Worm (Caenorhabditis elegans) whole organism, young adult: ENCODE results near the gene F14H3.5.

Experiments used
- B0336.3 ChIP-seq: fragments of 200-800 bp; sonication (Bioruptor generic); IDR thresholded peaks from 2 replicates; pipeline ENCODE4 v1.3.6; 2022; ENCODE audit warnings: missing genetic modification characterization, missing compliant biosample characterization
- F22D6.2 ChIP-seq: sonication (generic microtip); optimal IDR thresholded peaks from 2 replicates; lab custom pipeline; 2016; ENCODE audit warnings: mild to moderate bottlenecking, missing genetic modification characterization, missing compliant biosample characterization
- F37B4.10 ChIP-seq: fragments of 200-800 bp; sonication (Bioruptor generic); IDR thresholded peaks from 2 replicates; pipeline ENCODE4 v1.3.6; 2022; ENCODE audit warnings: missing genetic modification characterization, missing compliant biosample characterization
- F39B2.1 ChIP-seq: fragments of 200-800 bp; sonication (Bioruptor generic); IDR thresholded peaks from 2 replicates; pipeline ENCODE4 v1.3.6; 2022; ENCODE audit warnings: missing genetic modification reagents, missing genetic modification characterization, missing compliant biosample characterization
- Y53F4B.3 ChIP-seq: fragments of 200-800 bp; sonication (Bioruptor generic); IDR thresholded peaks from 2 replicates; pipeline ENCODE4 v1.3.6; 2022; ENCODE audit warnings: missing genetic modification reagents, missing genetic modification characterization, missing compliant biosample characterization
- akir-1 ChIP-seq: fragments of 200-800 bp; sonication (Bioruptor generic); optimal IDR thresholded peaks from 2 replicates; lab custom pipeline; 2018; ENCODE audit warnings: mild to moderate bottlenecking, missing genetic modification characterization, moderate library complexity, missing compliant biosample characterization
- ama-1 ChIP-seq, 3 experiments: fragments of 150-350 bp in 1 of 3; sonication (generic microtip) in 2 of 3; optimal IDR thresholded peaks; 2 replicates each; lab custom pipeline; 2014 to 2018; ENCODE audit warnings: missing biosample characterization in 2 of 3, missing genetic modification characterization in 2 of 3, missing genetic modification reagents in 2 of 3
- aptf-2 ChIP-seq: fragments of 200-800 bp; sonication (Bioruptor generic); conservative IDR thresholded peaks from 2 replicates; pipeline ENCODE4 v1.3.6; 2022; ENCODE audit warnings: missing genetic modification reagents, missing genetic modification characterization, missing compliant biosample characterization
- aptf-3 ChIP-seq: fragments of 200-800 bp; sonication (Bioruptor generic); IDR thresholded peaks from 2 replicates; pipeline ENCODE4 v1.3.6; 2022; ENCODE audit warnings: missing genetic modification characterization, missing compliant biosample characterization
- atf-7 ChIP-seq: sonication (generic microtip); optimal IDR thresholded peaks from 2 replicates; lab custom pipeline; 2017; ENCODE audit warnings: mild to moderate bottlenecking, missing genetic modification characterization, missing compliant biosample characterization
- bed-1 ChIP-seq: fragments of 200-800 bp; sonication (Bioruptor generic); IDR thresholded peaks from 2 replicates; pipeline ENCODE4 v1.3.6; 2022; ENCODE audit warnings: missing genetic modification reagents, missing genetic modification characterization, missing compliant biosample characterization
- cebp-2 ChIP-seq: fragments of 200-800 bp; sonication (Bioruptor generic); IDR thresholded peaks from 2 replicates; pipeline ENCODE4 v1.3.6; 2022; ENCODE audit warnings: missing genetic modification characterization, missing compliant biosample characterization
- ceh-79 ChIP-seq: sonication (generic microtip); optimal IDR thresholded peaks from 2 replicates; lab custom pipeline; 2017; ENCODE audit warnings: mild to moderate bottlenecking, missing genetic modification characterization, missing compliant biosample characterization
- die-1 ChIP-seq: sonication (generic microtip); optimal IDR thresholded peaks from 2 replicates; lab custom pipeline; 2016; ENCODE audit warnings: missing genotype, mild to moderate bottlenecking, missing genetic modification characterization, missing compliant biosample characterization
- dox-1 ChIP-seq: fragments of 200-800 bp; sonication (Bioruptor generic); IDR thresholded peaks from 2 replicates; pipeline ENCODE4 v1.3.6; 2022; ENCODE audit warnings: missing genetic modification reagents, missing genetic modification characterization, missing compliant biosample characterization
- egl-18 ChIP-seq: fragments of 200-800 bp; sonication (Bioruptor generic); IDR thresholded peaks from 2 replicates; pipeline ENCODE4 v1.3.6; 2022; ENCODE audit warnings: missing genetic modification reagents, missing genetic modification characterization, missing compliant biosample characterization
- egrh-3 ChIP-seq: fragments of 200-800 bp; sonication (Bioruptor generic); IDR thresholded peaks from 2 replicates; pipeline ENCODE4 v1.3.6; 2022; ENCODE audit warnings: missing genetic modification reagents, missing genetic modification characterization, missing compliant biosample characterization
- gei-17 ChIP-seq: fragments of 200-800 bp; sonication (Bioruptor generic); optimal IDR thresholded peaks from 2 replicates; lab custom pipeline; 2018; ENCODE audit warnings: mild to moderate bottlenecking, missing genetic modification characterization, missing compliant biosample characterization
- hmg-20 ChIP-seq: fragments of 200-800 bp; sonication (Bioruptor generic); IDR thresholded peaks from 2 replicates; pipeline ENCODE4 v1.3.6; 2022; ENCODE audit warnings: missing genetic modification reagents, missing genetic modification characterization, missing compliant biosample characterization
- hrde-1 ChIP-seq: sonication (generic microtip); optimal IDR thresholded peaks from 2 replicates; lab custom pipeline; 2016; ENCODE audit warnings: missing genetic modification characterization, mild to moderate bottlenecking, missing compliant biosample characterization, moderate library complexity, missing genotype, missing genetic modification reagents, borderline replicate concordance
- let-607 ChIP-seq, 2 experiments: fragments of 200-800 bp in 1 of 2; sonication (Bioruptor generic) in 1 of 2; sonication (generic microtip) in 1 of 2; optimal IDR thresholded peaks; 2 replicates each; lab custom pipeline; 2016 to 2018; ENCODE audit warnings: mild to moderate bottlenecking in 2 of 2, missing compliant biosample characterization in 2 of 2, missing genetic modification characterization in 2 of 2, moderate library complexity in 2 of 2, missing genotype in 1 of 2
- lin-26 ChIP-seq: fragments of 200-800 bp; sonication (Bioruptor generic); IDR thresholded peaks from 2 replicates; pipeline ENCODE4 v1.3.6; 2022; ENCODE audit warnings: missing genetic modification reagents, missing genetic modification characterization, missing compliant biosample characterization
- lin-35 ChIP-seq, 3 experiments: fragments of 150-350 bp in 2 of 3; sonication (generic microtip) in 1 of 3; optimal IDR thresholded peaks; 2 replicates each; lab custom pipeline; 2014 to 2018; ENCODE audit warnings: missing biosample characterization in 3 of 3, missing genetic modification characterization in 3 of 3, missing genetic modification reagents in 3 of 3
- lin-40 ChIP-seq: sonication (generic microtip); optimal IDR thresholded peaks from 2 replicates; lab custom pipeline; 2016; ENCODE audit warnings: missing genetic modification characterization, mild to moderate bottlenecking, missing compliant biosample characterization, missing genotype, missing genetic modification reagents
- lin-54 ChIP-seq: fragments of 200-800 bp; sonication (Bioruptor generic); optimal IDR thresholded peaks from 2 replicates; lab custom pipeline; 2018; ENCODE audit warnings: mild to moderate bottlenecking, missing genetic modification characterization, missing compliant biosample characterization
- lir-1 ChIP-seq: fragments of 200-800 bp; sonication (Bioruptor generic); conservative IDR thresholded peaks from 2 replicates; pipeline ENCODE4 v1.3.6; 2022; ENCODE audit warnings: missing genetic modification reagents, missing genetic modification characterization, missing compliant biosample characterization
- lsl-1 ChIP-seq: fragments of 200-800 bp; sonication (Bioruptor generic); optimal IDR thresholded peaks from 2 replicates; lab custom pipeline; 2018; ENCODE audit warnings: mild to moderate bottlenecking, missing genetic modification characterization, moderate library complexity, missing compliant biosample characterization
- lsy-27 ChIP-seq: sonication (generic microtip); optimal IDR thresholded peaks from 2 replicates; lab custom pipeline; 2017; ENCODE audit warnings: missing genetic modification characterization, mild to moderate bottlenecking, missing compliant biosample characterization, antibody characterized with exemption, missing genotype, borderline replicate concordance; ENCODE audit not compliant: insufficient read depth
- madf-10 ChIP-seq: sonication (generic microtip); optimal IDR thresholded peaks from 2 replicates; lab custom pipeline; 2016; ENCODE audit warnings: mild to moderate bottlenecking, missing genetic modification characterization, missing compliant biosample characterization
- madf-8 ChIP-seq: fragments of 200-800 bp; sonication (Bioruptor generic); conservative IDR thresholded peaks from 2 replicates; pipeline ENCODE4 v1.3.6; 2022; ENCODE audit warnings: missing genetic modification reagents, missing genetic modification characterization, missing compliant biosample characterization
- mel-28 ChIP-seq: sonication (generic microtip); optimal IDR thresholded peaks from 2 replicates; lab custom pipeline; 2016; ENCODE audit warnings: borderline replicate concordance, mild to moderate bottlenecking, missing genetic modification characterization, missing compliant biosample characterization
- mxl-1 ChIP-seq: sonication (generic microtip); optimal IDR thresholded peaks from 2 replicates; lab custom pipeline; 2016; ENCODE audit warnings: missing genetic modification characterization, missing compliant biosample characterization
- nhr-120 ChIP-seq: fragments of 200-800 bp; sonication (Bioruptor generic); IDR thresholded peaks from 2 replicates; pipeline ENCODE4 v1.3.6; 2022; ENCODE audit warnings: missing genetic modification characterization, missing compliant biosample characterization
- nhr-90 ChIP-seq: sonication (generic microtip); optimal IDR thresholded peaks from 2 replicates; lab custom pipeline; 2016; ENCODE audit warnings: missing genotype, mild to moderate bottlenecking, missing genetic modification characterization, missing compliant biosample characterization
- sea-2 ChIP-seq: fragments of 200-800 bp; sonication (Bioruptor generic); IDR thresholded peaks from 2 replicates; pipeline ENCODE4 v1.3.6; 2022; ENCODE audit warnings: missing genetic modification characterization, missing compliant biosample characterization
- snpc-1.3 ChIP-seq: sonication (generic microtip); optimal IDR thresholded peaks from 2 replicates; lab custom pipeline; 2017; ENCODE audit warnings: missing genetic modification characterization, mild to moderate bottlenecking, missing compliant biosample characterization, antibody characterized with exemption, moderate library complexity, missing genotype, missing genetic modification reagents; ENCODE audit not compliant: insufficient read depth
- somi-1 ChIP-seq: fragments of 200-800 bp; sonication (Bioruptor generic); optimal IDR thresholded peaks from 2 replicates; lab custom pipeline; 2018; ENCODE audit warnings: mild to moderate bottlenecking, missing genetic modification characterization, missing compliant biosample characterization
- tbx-9 ChIP-seq: sonication (generic microtip); optimal IDR thresholded peaks from 2 replicates; lab custom pipeline; 2016; ENCODE audit warnings: borderline replicate concordance, missing genetic modification characterization, inconsistent platforms, missing compliant biosample characterization
- zim-3 ChIP-seq: sonication (generic microtip); optimal IDR thresholded peaks from 2 replicates; lab custom pipeline; 2017; ENCODE audit warnings: mild to moderate bottlenecking, missing genetic modification characterization, moderate library complexity, missing compliant biosample characterization
- ztf-18 ChIP-seq: sonication (generic microtip); optimal IDR thresholded peaks from 2 replicates; lab custom pipeline; 2016; ENCODE audit warnings: missing genotype, mild to moderate bottlenecking, missing genetic modification characterization, missing compliant biosample characterization
- ztf-25 ChIP-seq: fragments of 200-800 bp; sonication (Bioruptor generic); IDR thresholded peaks from 2 replicates; pipeline ENCODE4 v1.3.6; 2022; ENCODE audit warnings: missing genetic modification reagents, missing genetic modification characterization, missing compliant biosample characterization
- ztf-3 ChIP-seq: fragments of 200-800 bp; sonication (Bioruptor generic); optimal IDR thresholded peaks from 2 replicates; lab custom pipeline; 2018; ENCODE audit warnings: mild to moderate bottlenecking, missing genetic modification characterization, missing compliant biosample characterization

Gene F14H3.5

ce11 chrV:16094862-16095261 is 38.0 kb upstream of the F14H3.5 start:
- TF ChIP-seq egl-18 (GFP tag; lab: Robert Waterston, UW): no peak
- no peak for TF ChIP-seq ztf-3 (GFP tag; lab: Kevin White, UChicago)
- no peak for TF ChIP-seq bed-1
- TF ChIP-seq Y53F4B.3 (GFP tag; lab: Robert Waterston, UW): no peak
- no peak for TF ChIP-seq madf-8
- no peak for TF ChIP-seq lin-40 (tag; lab: Kevin White, UChicago)
- TF ChIP-seq F37B4.10 (GFP tag; lab: Robert Waterston, UW): no peak
- no peak for TF ChIP-seq madf-10 (tag; lab: Kevin White, UChicago)
- no peak for TF ChIP-seq somi-1
- no peak for TF ChIP-seq lin-26
- TF ChIP-seq egrh-3 (GFP tag; lab: Robert Waterston, UW): no peak
- TF ChIP-seq lsl-1: no peak
- no peak for TF ChIP-seq die-1 (tag; lab: Kevin White, UChicago)
- no peak for TF ChIP-seq F39B2.1 (GFP tag; lab: Robert Waterston, UW)
- TF ChIP-seq zim-3 (tag; lab: Kevin White, UChicago): no peak
- TF ChIP-seq gei-17: no peak
- no peak for TF ChIP-seq atf-7

- TF ChIP-seq hrde-1: no peak
- no peak for TF ChIP-seq lir-1 (GFP tag; lab: Robert Waterston, UW)
- TF ChIP-seq cebp-2 (GFP tag; lab: Robert Waterston, UW): no peak
- TF ChIP-seq ztf-18 (tag; lab: Kevin White, UChicago): no peak
- no peak for TF ChIP-seq ama-1 (optimal IDR thresholded peaks at IDR 0.05; lab: Kevin White, UChicago)
- no peak for TF ChIP-seq ama-1 (GFP tag; optimal IDR thresholded peaks at IDR 0.05; lab: Kevin White, UChicago)
- TF ChIP-seq hmg-20: no peak
- TF ChIP-seq lin-35 (GFP tag; optimal IDR thresholded peaks at IDR 0.05; lab: Kevin White, UChicago): no peak
- no peak for TF ChIP-seq tbx-9 (tag; lab: Kevin White, UChicago)
- no peak for TF ChIP-seq ceh-79 (tag; lab: Kevin White, UChicago)
- no peak for TF ChIP-seq mxl-1 (tag; lab: Kevin White, UChicago)
- no peak for TF ChIP-seq akir-1 (GFP tag; lab: Kevin White, UChicago)
- TF ChIP-seq aptf-3 (GFP tag; lab: Robert Waterston, UW): no peak
- no peak for TF ChIP-seq lin-54
- no peak for TF ChIP-seq lsy-27 (tag; lab: Kevin White, UChicago)
- TF ChIP-seq, all 124 proteins: peak for 0
These were observed 37.4 kb upstream of the F14H3.5 start, which contains the start of gene F22B8.7 for ce11 chrV:16094284-16094683. F22B8.7 (plus strand) TSS chrV:16094584.

- TF ChIP-seq mel-28 (no peak), ceh-79 (tag; lab: Kevin White, UChicago) (no peak), hrde-1 (no peak), dox-1 (GFP tag; lab: Robert Waterston, UW) (no peak), nhr-120 (GFP tag; lab: Robert Waterston, UW) (no peak), nhr-90 (no peak), sea-2 (GFP tag; lab: Robert Waterston, UW) (no peak), egl-18 (GFP tag; lab: Robert Waterston, UW) (no peak), snpc-1.3 (tag; lab: Kevin White, UChicago) (no peak), B0336.3 (GFP tag; lab: Robert Waterston, UW) (no peak), lir-1 (GFP tag; lab: Robert Waterston, UW) (no peak), ztf-25 (no peak), aptf-2 (no peak), F22D6.2 (tag; lab: Kevin White, UChicago) (no peak), let-607 (tag; optimal IDR thresholded peaks at IDR 0.05; lab: Kevin White, UChicago) (no peak)
These were observed 33.8 kb upstream of the F14H3.5 start, which contains the start of gene F22B8.3 for ce11 chrV:16090685-16091084. F22B8.3 (plus strand) TSS chrV:16090985.
